Worm (Caenorhabditis elegans) whole organism, L2 larva: ENCODE measurements around the gene T18D3.1.

Source experiments
- aly-2 ChIP-seq: fragments of 150-350 bp; optimal IDR thresholded peaks from 2 replicates; lab custom pipeline; 2014; ENCODE audit warnings: missing biosample characterization, missing genetic modification characterization
- ama-1 ChIP-seq: fragments of 150-350 bp; optimal IDR thresholded peaks from 2 replicates; lab custom pipeline; 2018; ENCODE audit warnings: inconsistent platforms
- ceh-16 ChIP-seq: fragments of 150-350 bp; optimal IDR thresholded peaks from 2 replicates; lab custom pipeline; 2014; ENCODE audit warnings: missing biosample characterization, missing genetic modification characterization
- fos-1 ChIP-seq: fragments of 150-350 bp; optimal IDR thresholded peaks from 2 replicates; lab custom pipeline; 2014; ENCODE audit warnings: missing biosample characterization, missing genetic modification characterization
- gmeb-1 ChIP-seq: fragments of 150-350 bp; optimal IDR thresholded peaks from 2 replicates; lab custom pipeline; 2014; ENCODE audit warnings: missing biosample characterization, missing genetic modification characterization
- lin-39 ChIP-seq: fragments of 150-350 bp; optimal IDR thresholded peaks from 2 replicates; lab custom pipeline; 2014; ENCODE audit warnings: missing biosample characterization, missing genetic modification reagents, missing genetic modification characterization
- nhr-6 ChIP-seq: fragments of 150-350 bp; optimal IDR thresholded peaks from 2 replicates; lab custom pipeline; 2014; ENCODE audit warnings: missing biosample characterization, missing genetic modification characterization
- snpc-4 ChIP-seq: fragments of 150-350 bp; optimal IDR thresholded peaks from 2 replicates; lab custom pipeline; 2014; ENCODE audit warnings: missing biosample characterization, missing genetic modification characterization
- unc-39 ChIP-seq: fragments of 150-350 bp; optimal IDR thresholded peaks from 2 replicates; lab custom pipeline; 2014; ENCODE audit warnings: missing biosample characterization, missing genetic modification characterization
- unc-62 ChIP-seq: fragments of 150-350 bp; optimal IDR thresholded peaks from 2 replicates; lab custom pipeline; 2014; ENCODE audit warnings: missing biosample characterization, missing genetic modification reagents, missing genetic modification characterization
- zag-1 ChIP-seq: fragments of 150-350 bp; optimal IDR thresholded peaks from 2 replicates; lab custom pipeline; 2014; ENCODE audit warnings: missing biosample characterization, missing genetic modification characterization
- ztf-4 ChIP-seq: fragments of 150-350 bp; optimal IDR thresholded peaks from 2 replicates; lab custom pipeline; 2014; ENCODE audit warnings: missing biosample characterization, missing genetic modification characterization

- TF ChIP-seq ztf-4 (no peak), aly-2 (tag; lab: Kevin White, UChicago) (no peak), snpc-4 (tag; lab: Kevin White, UChicago) (no peak), fos-1 (no peak), zag-1 (no peak), unc-62 (GFP tag; lab: Kevin White, UChicago) (no peak), nhr-6 (tag; lab: Kevin White, UChicago) (no peak), unc-39 (tag; lab: Kevin White, UChicago) (no peak), ceh-16 (tag; lab: Kevin White, UChicago) (no peak), gmeb-1 (no peak), lin-39 (tag; lab: Kevin White, UChicago) (no peak), ama-1 (no peak)
These were observed 14.4 kb upstream of the T18D3.1 start for ce11 chrX:12439998-12440722.
